Worm (Caenorhabditis elegans): ENCODE data around the gene mnat-1.
A peak's percentile ranks its signal among the peaks of the same experiment; 100 is the strongest.

mnat-1 gene

DNA sequence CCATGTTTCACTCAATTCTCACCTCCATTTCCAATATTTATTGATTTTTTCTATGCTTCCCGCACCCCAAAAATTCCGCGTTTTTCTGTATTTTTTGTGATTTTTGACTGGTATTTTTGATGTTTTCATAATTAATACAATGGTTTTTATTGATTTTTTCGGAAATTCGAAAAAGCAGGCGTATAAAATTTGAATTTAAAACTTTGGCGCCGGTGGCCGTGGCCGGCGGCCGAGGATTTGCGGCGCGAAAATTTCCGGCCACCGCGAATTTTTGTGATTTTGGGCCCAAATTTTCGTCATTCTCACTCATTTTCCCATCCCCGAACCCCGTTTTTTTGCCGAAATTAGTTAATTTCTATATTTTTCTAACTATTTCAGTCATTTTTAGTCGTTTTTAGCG lies 27.5 kb downstream of the mnat-1 start:
- TF ChIP-seq fkh-4 (tag; optimal IDR thresholded peaks at IDR 0.05; ENCODE audit: borderline replicate concordance): peak; percentile 38
- no peak for TF ChIP-seq egl-27 (tag; optimal IDR thresholded peaks at IDR 0.05)
- peak; percentile 70 for TF ChIP-seq nhr-19 (GFP tag; conservative IDR thresholded peaks at IDR 0.05)
- TF ChIP-seq mab-9 (GFP tag; IDR thresholded peaks at IDR 0.05): peak; percentile 43; the same call in 1 of the 2 replicates
- no peak for TF ChIP-seq efl-3 (GFP tag; optimal IDR thresholded peaks at IDR 0.05)
- no peak for TF ChIP-seq fos-1 (tag; optimal IDR thresholded peaks at IDR 0.05)
- TF ChIP-seq ceh-90 (tag; optimal IDR thresholded peaks at IDR 0.05): peak; percentile 89
- TF ChIP-seq rnt-1 (tag; optimal IDR thresholded peaks at IDR 0.05): peak; percentile 93
- TF ChIP-seq unc-86 (tag; optimal IDR thresholded peaks at IDR 0.05): peak; percentile 2
- no peak for TF ChIP-seq blmp-1 (tag; optimal IDR thresholded peaks at IDR 0.05)
- TF ChIP-seq C04F5.9 (tag; optimal IDR thresholded peaks at IDR 0.05): peak; percentile 19
- TF ChIP-seq zip-4 (GFP tag; optimal IDR thresholded peaks at IDR 0.05): peak; percentile 9
- no peak for TF ChIP-seq mdl-1 (tag; optimal IDR thresholded peaks at IDR 0.05)
- TF ChIP-seq ets-5 (GFP tag; IDR thresholded peaks at IDR 0.05): no peak
- TF ChIP-seq tlp-1 (tag; optimal IDR thresholded peaks at IDR 0.05): no peak
- no peak for TF ChIP-seq sup-37 (GFP tag; optimal IDR thresholded peaks at IDR 0.05)
- TF ChIP-seq lin-13 (GFP tag; optimal IDR thresholded peaks at IDR 0.05): peak; percentile 27
- no peak for TF ChIP-seq snpc-4 (tag; optimal IDR thresholded peaks at IDR 0.05)
- TF ChIP-seq ceh-82 (tag; optimal IDR thresholded peaks at IDR 0.05): peak in 2 of 3 experiments; percentile 24 to 31
- TF ChIP-seq dsc-1 (tag; optimal IDR thresholded peaks at IDR 0.05): peak; percentile 55
- peak; percentile 18 for TF ChIP-seq jun-1 (tag; optimal IDR thresholded peaks at IDR 0.05)
- TF ChIP-seq lir-3 (tag; optimal IDR thresholded peaks at IDR 0.05; ENCODE audit: poor library complexity): no peak
- TF ChIP-seq unc-98 (GFP tag; IDR thresholded peaks at IDR 0.05): peak; percentile 59; the same call in 1 of the 2 replicates
- TF ChIP-seq nhr-84 (tag; optimal IDR thresholded peaks at IDR 0.05): no peak
- TF ChIP-seq isw-1 (GFP tag; IDR thresholded peaks at IDR 0.05): peak; percentile 45
- TF ChIP-seq hlh-4 (tag; optimal IDR thresholded peaks at IDR 0.05): no peak
- peak; percentile 69 for TF ChIP-seq nhr-47 (tag; optimal IDR thresholded peaks at IDR 0.05)
- TF ChIP-seq Y116A8C.19 (tag; optimal IDR thresholded peaks at IDR 0.05; ENCODE audit: borderline replicate concordance): no peak
- TF ChIP-seq nhr-237 (tag; optimal IDR thresholded peaks at IDR 0.05): no peak
- TF ChIP-seq tbx-2 (tag; optimal IDR thresholded peaks at IDR 0.05): peak; percentile 67
- TF ChIP-seq nhr-71 (tag; optimal IDR thresholded peaks at IDR 0.05): peak; percentile 74
- no peak for TF ChIP-seq pag-3 (tag; optimal IDR thresholded peaks at IDR 0.05; ENCODE audit: borderline replicate concordance, insufficient read depth)
- no peak for TF ChIP-seq pqm-1 (tag; optimal IDR thresholded peaks at IDR 0.05)
- TF ChIP-seq hlh-17 (GFP tag; optimal IDR thresholded peaks at IDR 0.05; ENCODE audit: borderline replicate concordance): no peak
- no peak for TF ChIP-seq ceh-63 (GFP tag; optimal IDR thresholded peaks at IDR 0.05)
- peak; percentile 24 for TF ChIP-seq elt-2 (tag; optimal IDR thresholded peaks at IDR 0.05)
- TF ChIP-seq ztf-11 (tag; optimal IDR thresholded peaks at IDR 0.05): peak in 1 of 2 experiments; percentile 68
- TF ChIP-seq nhr-85 (tag): peak; percentile 81
- TF ChIP-seq mep-1 (tag; optimal IDR thresholded peaks at IDR 0.05): peak; percentile 51
- TF ChIP-seq fkh-8 (tag; optimal IDR thresholded peaks at IDR 0.05): peak; percentile 34
- TF ChIP-seq unc-62 (GFP tag; optimal IDR thresholded peaks at IDR 0.05): no peak
- no peak for TF ChIP-seq lin-39 (tag; optimal IDR thresholded peaks at IDR 0.05)
- no peak for TF ChIP-seq nhr-76 (tag; optimal IDR thresholded peaks at IDR 0.05)
- TF ChIP-seq efl-1 (optimal IDR thresholded peaks at IDR 0.05): peak; percentile 89 to 91
- TF ChIP-seq efl-1 (GFP tag; optimal IDR thresholded peaks at IDR 0.05 in 1 of 2): peak; percentile 89 to 98
- TF ChIP-seq unc-30 (tag; optimal IDR thresholded peaks at IDR 0.05): no peak
- no peak for TF ChIP-seq ces-1 (GFP tag; optimal IDR thresholded peaks at IDR 0.05)
- TF ChIP-seq nhr-28 (tag; optimal IDR thresholded peaks at IDR 0.05): no peak
- TF ChIP-seq unc-130 (tag; optimal IDR thresholded peaks at IDR 0.05): no peak
- no peak for TF ChIP-seq elt-3 (tag; optimal IDR thresholded peaks at IDR 0.05)
- TF ChIP-seq ceh-8 (GFP tag; optimal IDR thresholded peaks at IDR 0.05): no peak
- no peak for TF ChIP-seq ama-1 (optimal IDR thresholded peaks at IDR 0.05)
- TF ChIP-seq hpl-2 (GFP tag; optimal IDR thresholded peaks at IDR 0.05): no peak
